Worm (Caenorhabditis elegans) whole organism, L1 larva: ENCODE results near the gene F40C5.1.
"Not testable (repeated sequence)": the region's sequence is repeated elsewhere in the genome, so short reads cannot be mapped to it uniquely, and the experiment has no call there.

ENCODE experiments used
- F16B12.6 ChIP-seq: fragments of 150-350 bp; optimal IDR thresholded peaks from 2 replicates; lab custom pipeline; 2014; ENCODE audit warnings: missing biosample characterization, missing genetic modification characterization
- aly-2 ChIP-seq: fragments of 150-350 bp; optimal IDR thresholded peaks from 2 replicates; lab custom pipeline; 2014; ENCODE audit warnings: missing biosample characterization, missing genetic modification characterization
- blmp-1 ChIP-seq: fragments of 150-350 bp; optimal IDR thresholded peaks from 2 replicates; lab custom pipeline; 2014; ENCODE audit warnings: missing biosample characterization, missing genetic modification characterization
- ceh-88 ChIP-seq: fragments of 200-800 bp; sonication (Bioruptor generic); IDR thresholded peaks from 2 replicates; pipeline ENCODE4 v1.3.6; 2022; ENCODE audit warnings: missing genetic modification characterization, missing compliant biosample characterization
- dpl-1 ChIP-seq, 3 experiments: fragments of 150-350 bp in 2 of 3; sonication (generic microtip) in 1 of 3; optimal IDR thresholded peaks; 2 replicates each; lab custom pipeline; 2014 to 2017; ENCODE audit warnings: missing biosample characterization in 3 of 3, missing genetic modification characterization in 3 of 3, missing genetic modification reagents in 3 of 3
- efl-1 ChIP-seq, 4 experiments: fragments of 150-350 bp; optimal IDR thresholded peaks in 3 of 4; peaks in 1 of 4; 1 replicate in 1 of 4; 2 replicates in 3 of 4; lab custom pipeline; 2014; ENCODE audit warnings: missing biosample characterization in 2 of 4, missing genetic modification characterization in 2 of 4, missing genetic modification reagents in 2 of 4
- egl-27 ChIP-seq, 2 experiments: fragments of 150-350 bp in 1 of 2; sonication (generic microtip); optimal IDR thresholded peaks; 3 replicates each; lab custom pipeline; 2017 to 2018; ENCODE audit warnings: missing biosample characterization in 2 of 2, missing genetic modification characterization in 2 of 2, missing genetic modification reagents in 2 of 2
- elt-3 ChIP-seq, 6 experiments: fragments of 150-350 bp in 1 of 6; sonication (generic microtip); optimal IDR thresholded peaks; 2 replicates each; lab custom pipeline; 2017 to 2018; ENCODE audit warnings: missing biosample characterization in 6 of 6, missing genetic modification characterization in 6 of 6, inconsistent platforms in 1 of 6
- hlh-17 ChIP-seq: fragments of 200-800 bp; sonication (Bioruptor generic); optimal IDR thresholded peaks from 2 replicates; lab custom pipeline; 2018; ENCODE audit warnings: missing genetic modification characterization, mild to moderate bottlenecking, missing compliant biosample characterization, moderate library complexity, borderline replicate concordance
- hlh-4 ChIP-seq: sonication (generic microtip); optimal IDR thresholded peaks from 2 replicates; lab custom pipeline; 2016; ENCODE audit warnings: mild to moderate bottlenecking, missing genetic modification characterization, missing compliant biosample characterization
- isw-1 ChIP-seq: fragments of 200-800 bp; sonication (Bioruptor generic); IDR thresholded peaks from 2 replicates; pipeline ENCODE4 v1.3.6; 2022; ENCODE audit warnings: missing genetic modification characterization, missing compliant biosample characterization
- lsy-2 ChIP-seq, 2 experiments: fragments of 150-350 bp; optimal IDR thresholded peaks; 2 replicates each; lab custom pipeline; 2014; ENCODE audit warnings: missing biosample characterization in 2 of 2, missing genetic modification characterization in 2 of 2
- mdl-1 ChIP-seq, 2 experiments: fragments of 150-350 bp; optimal IDR thresholded peaks; 2 replicates each; lab custom pipeline; 2014 to 2017; ENCODE audit warnings: missing biosample characterization in 2 of 2, missing genetic modification characterization in 2 of 2, inconsistent platforms in 1 of 2
- mep-1 ChIP-seq: fragments of 150-350 bp; optimal IDR thresholded peaks from 2 replicates; lab custom pipeline; 2014; ENCODE audit warnings: missing biosample characterization, missing genetic modification characterization
- nhr-11 ChIP-seq: fragments of 150-350 bp; optimal IDR thresholded peaks from 2 replicates; lab custom pipeline; 2014; ENCODE audit warnings: missing biosample characterization, missing genetic modification characterization
- nhr-20 ChIP-seq: sonication (generic microtip); optimal IDR thresholded peaks from 2 replicates; lab custom pipeline; 2016; ENCODE audit warnings: mild to moderate bottlenecking, missing genetic modification characterization, missing compliant biosample characterization
- nhr-85 ChIP-seq: sonication (generic microtip); peaks from one replicate; lab custom pipeline; 2016; ENCODE audit warnings: missing genetic modification characterization, inconsistent platforms, missing compliant biosample characterization
- sptf-1 ChIP-seq: fragments of 150-350 bp; optimal IDR thresholded peaks from 2 replicates; lab custom pipeline; 2014; ENCODE audit warnings: missing biosample characterization, missing genetic modification characterization
- tbx-2 ChIP-seq: sonication (generic microtip); optimal IDR thresholded peaks from 2 replicates; lab custom pipeline; 2016; ENCODE audit warnings: missing genetic modification characterization, missing compliant biosample characterization
- unc-130 ChIP-seq: fragments of 150-350 bp; optimal IDR thresholded peaks from 2 replicates; lab custom pipeline; 2017; ENCODE audit warnings: missing biosample characterization, missing genetic modification characterization, inconsistent platforms
- unc-62 ChIP-seq: fragments of 150-350 bp; optimal IDR thresholded peaks from 2 replicates; lab custom pipeline; 2014; ENCODE audit warnings: missing biosample characterization, missing genetic modification reagents, missing genetic modification characterization
- ztf-11 ChIP-seq, 2 experiments: sonication (generic microtip); optimal IDR thresholded peaks; 2 replicates each; lab custom pipeline; 2016 to 2017; ENCODE audit warnings: missing genetic modification characterization in 2 of 2, missing biosample characterization in 1 of 2, missing compliant biosample characterization in 1 of 2

Gene F40C5.1

DNA sequence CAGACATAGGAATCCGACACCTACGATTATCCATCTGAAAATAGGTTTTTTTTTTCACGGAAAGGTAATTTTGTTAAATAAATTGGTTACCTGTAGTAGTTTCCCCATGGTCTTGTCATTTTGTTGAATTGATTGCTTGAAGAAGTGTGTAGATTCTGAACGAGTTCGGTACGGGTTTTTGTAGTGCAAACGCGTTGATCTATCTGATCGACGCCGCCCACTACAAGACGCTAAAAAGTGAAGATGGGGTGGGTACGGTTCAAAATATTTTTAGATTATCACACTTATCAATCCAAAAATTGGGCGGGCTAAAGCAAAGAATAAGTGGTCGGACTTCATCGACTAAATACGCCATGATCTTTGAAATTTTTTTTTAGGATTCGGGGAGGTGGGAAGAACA, 41.9 kb downstream of the F40C5.1 start, which contains the start of gene T22F3.11:
Gene T22F3.11 (minus strand): TSS at position 157 of the 400 bp plus-strand sequence.
- TF ChIP-seq ceh-88 (GFP tag; lab: Robert Waterston, UW) (no peak), sptf-1 (tag; lab: Kevin White, UChicago) (no peak), hlh-4 (tag; lab: Kevin White, UChicago) (no peak), unc-62 (GFP tag; lab: Kevin White, UChicago) (no peak), dpl-1 (GFP tag; optimal IDR thresholded peaks at IDR 0.05; lab: Kevin White, UChicago) (no peak), tbx-2 (no peak), efl-1 (optimal IDR thresholded peaks at IDR 0.05; lab: Kevin White, UChicago) (no peak), efl-1 (GFP tag; optimal IDR thresholded peaks at IDR 0.05 in 1 of 2; lab: Kevin White, UChicago) (peak in 1 of 2 experiments; percentile 61), blmp-1 (tag; lab: Kevin White, UChicago) (peak; percentile 78), unc-130 (tag; lab: Kevin White, UChicago) (no peak), ztf-11 (tag; optimal IDR thresholded peaks at IDR 0.05; lab: Kevin White, UChicago) (no peak), F16B12.6 (no peak)

DNA sequence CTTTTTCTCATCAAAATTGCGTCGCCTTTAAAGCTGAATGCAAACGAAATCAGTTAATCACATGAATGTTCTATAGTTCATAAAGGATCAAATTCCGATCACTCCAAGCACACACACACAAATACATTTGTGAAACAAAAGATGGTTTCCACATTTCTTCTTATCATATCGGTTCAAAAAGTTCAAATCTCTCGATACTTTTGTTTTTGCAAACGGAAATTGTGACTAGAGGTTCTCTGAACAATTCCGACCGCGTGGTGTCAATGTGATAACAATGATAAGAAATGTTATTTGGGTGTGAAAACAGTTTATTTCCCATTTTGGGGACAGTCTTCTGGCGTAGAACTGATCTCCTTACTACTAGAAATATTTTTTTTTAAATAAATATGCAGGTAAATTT, 44.3 kb downstream of the F40C5.1 start:
- peak in 1 of 2 experiments; percentile 30 for TF ChIP-seq lsy-2 (tag; optimal IDR thresholded peaks at IDR 0.05; lab: Kevin White, UChicago)
- no peak for TF ChIP-seq egl-27 (tag; optimal IDR thresholded peaks at IDR 0.05; lab: Kevin White, UChicago)
- no peak for TF ChIP-seq nhr-11 (tag; lab: Kevin White, UChicago)
- peak; percentile 64 for TF ChIP-seq nhr-20 (tag; lab: Kevin White, UChicago)
- TF ChIP-seq elt-3 (tag; optimal IDR thresholded peaks at IDR 0.05; lab: Kevin White, UChicago), result peak in 4 of 6 experiments; percentile 47 to 99 (median 65)
- TF ChIP-seq aly-2 (tag; lab: Kevin White, UChicago), result no peak
- TF ChIP-seq unc-130 (tag; lab: Kevin White, UChicago), result peak; percentile 46
- no peak for TF ChIP-seq efl-1 (optimal IDR thresholded peaks at IDR 0.05; lab: Kevin White, UChicago)
- TF ChIP-seq efl-1 (GFP tag; optimal IDR thresholded peaks at IDR 0.05 in 1 of 2; lab: Kevin White, UChicago), result peak in 1 of 2 experiments; percentile 22
- TF ChIP-seq mdl-1 (tag; optimal IDR thresholded peaks at IDR 0.05; lab: Kevin White, UChicago), result peak in 1 of 2 experiments; percentile 58
- TF ChIP-seq mep-1 (tag; lab: Kevin White, UChicago), result no peak
- TF ChIP-seq blmp-1 (tag; lab: Kevin White, UChicago), result peak; percentile 69

DNA sequence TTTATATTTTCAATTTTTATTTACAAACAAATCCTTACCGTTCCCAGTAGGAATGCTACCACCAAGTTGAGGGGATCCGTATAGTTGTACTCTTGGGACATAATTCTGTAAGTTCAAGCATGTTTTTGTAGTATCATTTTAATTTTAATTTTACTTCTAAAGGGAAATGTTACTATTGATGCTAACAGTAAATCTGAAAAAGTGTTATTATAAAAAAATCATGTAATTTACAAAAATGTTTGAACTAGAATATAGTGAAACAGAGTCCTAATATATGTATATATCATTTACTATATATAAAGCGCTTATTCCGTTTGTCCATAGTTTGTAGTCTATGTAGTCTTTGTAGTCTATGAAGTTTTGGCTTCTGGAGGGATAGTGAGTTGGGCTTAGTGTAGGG, 48.1 kb downstream of the F40C5.1 start, which contains the start of gene srx-93:
Gene srx-93 (minus strand): TSS at position 101 of the 400 bp plus-strand sequence.
- TF ChIP-seq hlh-17 (GFP tag; lab: Kevin White, UChicago); isw-1 (GFP tag; lab: Robert Waterston, UW); nhr-85: not testable (repeated sequence)
